Fruit fly (Drosophila melanogaster): Measurements from ENCODE around the gene CG2975.

Gene CG2975

dm6 chr2L:2885503-2886225, 45.7 kb downstream of the CG2975 start, which contains the start of the genes NTPase and lilli (continued):
- peak; percentile 12 for TF ChIP-seq PHDP (tag; optimal IDR thresholded peaks at IDR 0.05)
- TF ChIP-seq CG9215 (GFP tag; IDR thresholded peaks at IDR 0.05) = no peak
- TF ChIP-seq fd102C (GFP tag; optimal IDR thresholded peaks at IDR 0.05) = no peak
- peak; percentile 94 for TF ChIP-seq zen2 (GFP tag; IDR thresholded peaks at IDR 0.05; ENCODE audit: partially characterized antibody)
- peak; percentile 71 for TF ChIP-seq zfh1 (GFP tag; IDR thresholded peaks at IDR 0.05)
- TF ChIP-seq Dip2 (GFP tag; IDR thresholded peaks at IDR 0.05) = no peak
- TF ChIP-seq CG11695 (GFP tag; IDR thresholded peaks at IDR 0.05) = peak; percentile 38; the same call in 1 of the 3 replicates
- TF ChIP-seq CG17359 (tag; optimal IDR thresholded peaks at IDR 0.05) = peak; percentile 20
- no peak for TF ChIP-seq CG7357 (GFP tag; IDR thresholded peaks at IDR 0.05)
- no peak for TF ChIP-seq CG7372 (GFP tag; IDR thresholded peaks at IDR 0.05)
- peak; percentile 57 for TF ChIP-seq CG12659 (GFP tag; optimal IDR thresholded peaks at IDR 0.05)
- 0 out of 2 replicates have a peak, but pooled peaks have one; percentile 28 for TF ChIP-seq CG6689 (GFP tag; IDR thresholded peaks at IDR 0.05)
- TF ChIP-seq ab (GFP tag; optimal IDR thresholded peaks at IDR 0.05) = peak; percentile 15
- peak; percentile 17 for TF ChIP-seq CG12744 (GFP tag; optimal IDR thresholded peaks at IDR 0.05)
- TF ChIP-seq gfzf (GFP tag; optimal IDR thresholded peaks at IDR 0.05) = no peak
- TF ChIP-seq Hsf (GFP tag; optimal IDR thresholded peaks at IDR 0.05) = peak; percentile 80
- TF ChIP-seq D (optimal IDR thresholded peaks at IDR 0.05) = peak; percentile 86
- no peak for TF ChIP-seq D (GFP tag; optimal IDR thresholded peaks at IDR 0.05)
- peak in 1 of 3 experiments; percentile 45 for TF ChIP-seq lola (GFP tag; optimal IDR thresholded peaks at IDR 0.05)
- TF ChIP-seq CG12236 (GFP tag; optimal IDR thresholded peaks at IDR 0.05) = peak; percentile 67
- peak; percentile 20; the same call in 2 of the 4 replicates for TF ChIP-seq Gug (GFP tag; IDR thresholded peaks at IDR 0.05)
- TF ChIP-seq eve (GFP tag; optimal IDR thresholded peaks at IDR 0.05) = peak in 1 of 2 experiments; percentile 29
- TF ChIP-seq bsh (GFP tag; optimal IDR thresholded peaks at IDR 0.05) = peak in 1 of 2 experiments; percentile 40
- peak; percentile 61 for TF ChIP-seq tup (GFP tag; optimal IDR thresholded peaks at IDR 0.05)
- TF ChIP-seq CG13775 (GFP tag; optimal IDR thresholded peaks at IDR 0.05) = peak; percentile 71
- peak; percentile 41 for TF ChIP-seq Fer1 (GFP tag; optimal IDR thresholded peaks at IDR 0.05)
- TF ChIP-seq CG1529 (GFP tag; optimal IDR thresholded peaks at IDR 0.05) = no peak
- TF ChIP-seq Poxn (GFP tag; IDR thresholded peaks at IDR 0.05) = no peak
- peak; percentile 95 for TF ChIP-seq CG16813 (GFP tag; IDR thresholded peaks at IDR 0.05; ENCODE audit: partially characterized antibody)
- peak; percentile 36 for TF ChIP-seq tx (GFP tag; optimal IDR thresholded peaks at IDR 0.05)
- TF ChIP-seq CG7928 (GFP tag; optimal IDR thresholded peaks at IDR 0.05) = no peak
- no peak for TF ChIP-seq Dfd (GFP tag; optimal IDR thresholded peaks at IDR 0.05)
- peak; percentile 68 for TF ChIP-seq pnt (GFP tag; optimal IDR thresholded peaks at IDR 0.05)
- TF ChIP-seq vvl (GFP tag; IDR thresholded peaks at IDR 0.05) = peak; percentile 70
- TF ChIP-seq CG7271 (tag; optimal IDR thresholded peaks at IDR 0.05) = peak; percentile 36
- TF ChIP-seq CG10959 (GFP tag; IDR thresholded peaks at IDR 0.05) = peak; percentile 31; the same call in 1 of the 2 replicates
- peak; percentile 54 for TF ChIP-seq lab (GFP tag; optimal IDR thresholded peaks at IDR 0.05)
- TF ChIP-seq CG16863 (GFP tag; optimal IDR thresholded peaks at IDR 0.05) = peak; percentile 59
- peak; percentile 9 for TF ChIP-seq CG13894 (tag; optimal IDR thresholded peaks at IDR 0.05)
- TF ChIP-seq CG11456 (GFP tag; IDR thresholded peaks at IDR 0.05) = peak; percentile 69; the same call in 1 of the 3 replicates
- peak; percentile 88 for TF ChIP-seq ato (GFP tag; IDR thresholded peaks at IDR 0.05; ENCODE audit: partially characterized antibody)
- TF ChIP-seq z (GFP tag; IDR thresholded peaks at IDR 0.05) = peak; percentile 73; the same call in 1 of the 3 replicates
- TF ChIP-seq CG6813 (GFP tag; optimal IDR thresholded peaks at IDR 0.05) = peak; percentile 10
- peak; percentile 14 for TF ChIP-seq CG10431 (GFP tag; optimal IDR thresholded peaks at IDR 0.05)
- TF ChIP-seq psq (GFP tag; optimal IDR thresholded peaks at IDR 0.05) = no peak
- no peak for TF ChIP-seq pros (GFP tag; optimal IDR thresholded peaks at IDR 0.05)
- TF ChIP-seq Rfx (GFP tag; IDR thresholded peaks at IDR 0.05) = peak; percentile 76
- peak; percentile 97 for TF ChIP-seq CG6791 (GFP tag; IDR thresholded peaks at IDR 0.05; ENCODE audit: partially characterized antibody)
- no peak for TF ChIP-seq Kr (GFP tag; optimal IDR thresholded peaks at IDR 0.05)

Measured in whole organism, embryonic.